Fruit fly (Drosophila melanogaster): ENCODE data around the gene Ugalt.

DNA sequence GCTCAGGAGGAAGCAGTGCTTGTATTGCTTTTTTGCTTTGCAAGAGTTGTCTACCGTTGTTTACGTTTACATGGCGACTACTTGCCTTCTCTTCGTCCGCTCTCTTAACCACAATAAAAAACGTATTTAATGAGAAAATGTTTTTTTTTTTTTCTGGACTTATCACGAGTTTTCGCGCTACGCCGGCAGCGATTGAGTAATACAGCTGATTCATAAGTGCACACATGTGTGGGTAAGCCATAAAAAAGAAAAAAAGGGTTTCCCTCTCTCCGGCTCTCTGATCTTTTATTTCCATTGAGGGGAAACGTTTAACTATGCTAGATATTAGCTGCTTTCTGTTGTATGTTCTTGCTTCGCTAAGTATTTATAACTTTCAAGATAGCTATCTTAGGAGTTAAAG, 38.4 kb upstream of the Ugalt start:
- TF ChIP-seq insv (optimal IDR thresholded peaks at IDR 0.05) (no peak), h (optimal IDR thresholded peaks at IDR 0.05) (no peak)

All from Kc167 (cell line).